Worm (Caenorhabditis elegans): Measurements from ENCODE around the gene phat-5.

ce11 chrV:4127435-4127834 is 5.1 kb upstream of the phat-5 start, which contains the start of gene T05B4.13:
- TF ChIP-seq blmp-1 (tag; optimal IDR thresholded peaks at IDR 0.05) (no peak), pqm-1 (tag; optimal IDR thresholded peaks at IDR 0.05) (no peak), tbx-2 (tag; optimal IDR thresholded peaks at IDR 0.05) (no peak), elt-2 (tag; optimal IDR thresholded peaks at IDR 0.05) (no peak)
